Fruit fly (Drosophila melanogaster) whole organism, embryonic: ENCODE data around the gene Trf.

Experiments used
- Abd-B ChIP-seq: fragments of 200-800 bp; sonication (Bioruptor generic); optimal IDR thresholded peaks from 2 replicates; lab custom pipeline; 2018; ENCODE audit warnings: missing biosample characterization, mild to moderate bottlenecking, missing genetic modification characterization, moderate library complexity
- CG12744 ChIP-seq: fragments of 200-800 bp; sonication (Bioruptor generic); optimal IDR thresholded peaks from 2 replicates; lab custom pipeline; 2016; ENCODE audit warnings: missing biosample characterization, missing genetic modification characterization
- CG3995 ChIP-seq: fragments of 200-800 bp; sonication (Bioruptor generic); optimal IDR thresholded peaks from 3 replicates; lab custom pipeline; 2016; ENCODE audit warnings: missing biosample characterization, missing genetic modification characterization
- Lpt ChIP-seq: fragments of >200 bp; optimal IDR thresholded peaks from 2 replicates; lab custom pipeline; 2018; ENCODE audit warnings: missing biosample characterization, missing genetic modification characterization
- ap ChIP-seq: fragments of 200-800 bp; sonication (Bioruptor generic); IDR thresholded peaks from 2 replicates; pipeline ENCODE4 v1.3.6; 2022; ENCODE audit warnings: missing biosample characterization, missing genetic modification characterization
- br ChIP-seq: fragments of >200 bp; optimal IDR thresholded peaks from 2 replicates; lab custom pipeline; 2017
- cwo ChIP-seq: fragments of 200-800 bp; sonication (Bioruptor generic); optimal IDR thresholded peaks from 3 replicates; lab custom pipeline; 2017; ENCODE audit warnings: missing biosample characterization, missing genetic modification characterization, mild to moderate bottlenecking, moderate library complexity, missing genetic modification reagents
- h ChIP-seq: fragments of >200 bp; optimal IDR thresholded peaks from 2 replicates; lab custom pipeline; 2017
- insv ChIP-seq, 2 experiments: fragments of 200-800 bp; sonication (Bioruptor generic); optimal IDR thresholded peaks; 3 replicates each; lab custom pipeline; 2016 to 2018; ENCODE audit warnings: missing biosample characterization in 2 of 2, missing genetic modification characterization in 2 of 2
- lbe ChIP-seq: fragments of 200-800 bp; sonication (Bioruptor generic); optimal IDR thresholded peaks from 2 replicates; lab custom pipeline; 2016; ENCODE audit warnings: missing biosample characterization, mild to moderate bottlenecking, missing genetic modification characterization
- mld ChIP-seq: fragments of 200-800 bp; sonication (Bioruptor generic); IDR thresholded peaks from 3 replicates; pipeline ENCODE4 v1.3.6; 2022; ENCODE audit warnings: missing biosample characterization, missing genetic modification characterization; ENCODE audit not compliant: partially characterized antibody
- tio ChIP-seq: fragments of 200-800 bp; sonication (Bioruptor generic); optimal IDR thresholded peaks from 2 replicates; lab custom pipeline; 2017; ENCODE audit warnings: missing biosample characterization, missing genetic modification characterization, inconsistent platforms

- TF ChIP-seq CG12744 = no peak
- no peak for TF ChIP-seq ap (GFP tag; lab: Robert Waterston, UW)
- no peak for TF ChIP-seq CG3995 (GFP tag; lab: Kevin White, UChicago)
- no peak for TF ChIP-seq lbe
- no peak for TF ChIP-seq tio (GFP tag; lab: Kevin White, UChicago)
- TF ChIP-seq insv (GFP tag; optimal IDR thresholded peaks at IDR 0.05; lab: Kevin White, UChicago) = no peak
- TF ChIP-seq Abd-B (GFP tag; lab: Kevin White, UChicago) = no peak
- no peak for TF ChIP-seq br (lab: Kevin White, UChicago)
- TF ChIP-seq Lpt = no peak
- TF ChIP-seq h = no peak
- TF ChIP-seq mld = no peak
- no peak for TF ChIP-seq cwo (GFP tag; lab: Kevin White, UChicago)
Observed at dm6 chr2L:8080645-8081044, 8.0 kb downstream of the Trf start.
